Worm (Caenorhabditis elegans) whole organism, L2 larva: ENCODE data around the gene sqst-3.
"Not testable (repeated sequence)": the region's sequence is repeated elsewhere in the genome, so short reads cannot be mapped to it uniquely, and the experiment has no call there.

ENCODE experiments used
- F13H6.1 ChIP-seq: sonication (generic microtip); optimal IDR thresholded peaks from 2 replicates; lab custom pipeline; 2016; ENCODE audit warnings: missing genetic modification characterization, missing compliant biosample characterization
- R02D3.7 ChIP-seq: fragments of 150-350 bp; optimal IDR thresholded peaks from 2 replicates; lab custom pipeline; 2014; ENCODE audit warnings: missing biosample characterization, missing genetic modification characterization
- Y55F3AM.14 ChIP-seq: fragments of 200-800 bp; sonication (Bioruptor generic); optimal IDR thresholded peaks from 2 replicates; lab custom pipeline; 2018; ENCODE audit warnings: mild to moderate bottlenecking, missing genetic modification characterization, missing compliant biosample characterization
- ama-1 ChIP-seq: fragments of 150-350 bp; optimal IDR thresholded peaks from 2 replicates; lab custom pipeline; 2018; ENCODE audit warnings: inconsistent platforms
- blmp-1 ChIP-seq: sonication (generic microtip); optimal IDR thresholded peaks from 2 replicates; lab custom pipeline; 2017; ENCODE audit warnings: missing genetic modification characterization, mild to moderate bottlenecking, missing compliant biosample characterization, antibody characterized with exemption, moderate library complexity; ENCODE audit not compliant: insufficient read depth
- ceh-82 ChIP-seq: fragments of 150-350 bp; optimal IDR thresholded peaks from 2 replicates; lab custom pipeline; 2014; ENCODE audit warnings: missing biosample characterization, missing genetic modification characterization
- crh-2 ChIP-seq: sonication (generic microtip); optimal IDR thresholded peaks from 2 replicates; lab custom pipeline; 2017; ENCODE audit warnings: missing biosample characterization, missing genetic modification characterization
- dmd-4 ChIP-seq: sonication (generic microtip); optimal IDR thresholded peaks from 2 replicates; lab custom pipeline; 2017; ENCODE audit warnings: missing biosample characterization, missing genetic modification characterization
- egl-27 ChIP-seq: sonication (generic microtip); optimal IDR thresholded peaks from 3 replicates; lab custom pipeline; 2017; ENCODE audit warnings: missing biosample characterization, missing genetic modification reagents, missing genetic modification characterization
- elt-1 ChIP-seq: fragments of 150-350 bp; optimal IDR thresholded peaks from 2 replicates; lab custom pipeline; 2014; ENCODE audit warnings: missing biosample characterization, missing genetic modification characterization
- fos-1 ChIP-seq: fragments of 150-350 bp; optimal IDR thresholded peaks from 2 replicates; lab custom pipeline; 2014; ENCODE audit warnings: missing biosample characterization, missing genetic modification characterization
- gmeb-1 ChIP-seq: fragments of 150-350 bp; optimal IDR thresholded peaks from 2 replicates; lab custom pipeline; 2014; ENCODE audit warnings: missing biosample characterization, missing genetic modification characterization
- lin-11 ChIP-seq: fragments of 150-350 bp; sonication (generic microtip); optimal IDR thresholded peaks from 2 replicates; lab custom pipeline; 2014; ENCODE audit warnings: missing biosample characterization, missing genetic modification characterization, inconsistent platforms, mixed read lengths
- lin-13 ChIP-seq: fragments of 150-350 bp; optimal IDR thresholded peaks from 2 replicates; lab custom pipeline; 2014; ENCODE audit warnings: missing biosample characterization, missing genetic modification reagents, missing genetic modification characterization
- lin-39 ChIP-seq: fragments of 150-350 bp; optimal IDR thresholded peaks from 2 replicates; lab custom pipeline; 2014; ENCODE audit warnings: missing biosample characterization, missing genetic modification reagents, missing genetic modification characterization
- lsy-2 ChIP-seq, 2 experiments: fragments of 150-350 bp in 1 of 2; sonication (generic microtip) in 1 of 2; optimal IDR thresholded peaks; 2 replicates each; lab custom pipeline; 2014 to 2017; ENCODE audit warnings: missing biosample characterization in 2 of 2, missing genetic modification characterization in 2 of 2
- mab-5 ChIP-seq: fragments of 150-350 bp; optimal IDR thresholded peaks from 2 replicates; lab custom pipeline; 2014; ENCODE audit warnings: missing biosample characterization, missing genetic modification characterization
- mbf-1 ChIP-seq: sonication (generic microtip); optimal IDR thresholded peaks from 2 replicates; lab custom pipeline; 2017; ENCODE audit warnings: missing biosample characterization, missing genetic modification characterization
- nhr-10 ChIP-seq: sonication (generic microtip); optimal IDR thresholded peaks from 2 replicates; lab custom pipeline; 2017; ENCODE audit warnings: missing biosample characterization, missing genetic modification characterization
- nhr-11 ChIP-seq: fragments of 150-350 bp; optimal IDR thresholded peaks from 2 replicates; lab custom pipeline; 2014; ENCODE audit warnings: missing biosample characterization, missing genetic modification characterization
- nhr-12 ChIP-seq: fragments of 150-350 bp; optimal IDR thresholded peaks from 2 replicates; lab custom pipeline; 2014; ENCODE audit warnings: missing biosample characterization, missing genetic modification characterization
- nhr-129 ChIP-seq: fragments of 150-350 bp; optimal IDR thresholded peaks from 2 replicates; lab custom pipeline; 2014; ENCODE audit warnings: missing biosample characterization, missing genetic modification characterization
- nhr-21 ChIP-seq: fragments of 150-350 bp; optimal IDR thresholded peaks from 2 replicates; lab custom pipeline; 2014; ENCODE audit warnings: missing biosample characterization, missing genetic modification characterization
- nhr-23 ChIP-seq: fragments of 150-350 bp; optimal IDR thresholded peaks from 2 replicates; lab custom pipeline; 2014; ENCODE audit warnings: missing biosample characterization, missing genetic modification reagents, missing genetic modification characterization
- nhr-237 ChIP-seq: fragments of 150-350 bp; optimal IDR thresholded peaks from 2 replicates; lab custom pipeline; 2014; ENCODE audit warnings: missing biosample characterization, missing genetic modification characterization
- nhr-25 ChIP-seq: fragments of 150-350 bp; sonication (generic microtip); optimal IDR thresholded peaks from 3 replicates; lab custom pipeline; 2014; ENCODE audit warnings: missing biosample characterization, missing genetic modification characterization
- nhr-6 ChIP-seq: fragments of 150-350 bp; optimal IDR thresholded peaks from 2 replicates; lab custom pipeline; 2014; ENCODE audit warnings: missing biosample characterization, missing genetic modification characterization
- nhr-77 ChIP-seq: fragments of 150-350 bp; optimal IDR thresholded peaks from 2 replicates; lab custom pipeline; 2014; ENCODE audit warnings: missing biosample characterization, missing genetic modification characterization
- peb-1 ChIP-seq: fragments of 150-350 bp; optimal IDR thresholded peaks from 2 replicates; lab custom pipeline; 2014; ENCODE audit warnings: missing biosample characterization, missing genetic modification characterization
- skn-1 ChIP-seq: sonication (generic microtip); optimal IDR thresholded peaks from 2 replicates; lab custom pipeline; 2017; ENCODE audit warnings: missing biosample characterization, missing genetic modification characterization
- snpc-4 ChIP-seq: fragments of 150-350 bp; optimal IDR thresholded peaks from 2 replicates; lab custom pipeline; 2014; ENCODE audit warnings: missing biosample characterization, missing genetic modification characterization
- unc-39 ChIP-seq: fragments of 150-350 bp; optimal IDR thresholded peaks from 2 replicates; lab custom pipeline; 2014; ENCODE audit warnings: missing biosample characterization, missing genetic modification characterization
- unc-55 ChIP-seq: fragments of 150-350 bp; sonication (generic microtip); optimal IDR thresholded peaks from 3 replicates; lab custom pipeline; 2014; ENCODE audit warnings: missing biosample characterization, missing genetic modification reagents, missing genetic modification characterization
- zag-1 ChIP-seq: fragments of 150-350 bp; optimal IDR thresholded peaks from 2 replicates; lab custom pipeline; 2014; ENCODE audit warnings: missing biosample characterization, missing genetic modification characterization
- ztf-1 ChIP-seq: fragments of 200-800 bp; sonication (Bioruptor generic); conservative IDR thresholded peaks from 2 replicates; pipeline ENCODE4 v1.3.6; 2022; ENCODE audit warnings: missing genetic modification characterization, missing compliant biosample characterization
- ztf-11 ChIP-seq: sonication (generic microtip); optimal IDR thresholded peaks from 2 replicates; lab custom pipeline; 2017; ENCODE audit warnings: missing biosample characterization, missing genetic modification characterization

Gene sqst-3

ce11 chrV:19260686-19261085 is 30.1 kb downstream of the sqst-3 start:
- TF ChIP-seq lin-39 (tag; lab: Kevin White, UChicago) (no peak), ceh-82 (tag; lab: Kevin White, UChicago) (no peak), ztf-1 (GFP tag; lab: Robert Waterston, UW) (no peak), lin-11 (no peak), mbf-1 (tag; lab: Kevin White, UChicago) (no peak), nhr-10 (tag; lab: Kevin White, UChicago) (no peak), egl-27 (no peak), nhr-12 (tag; lab: Kevin White, UChicago) (no peak), lin-13 (GFP tag; lab: Kevin White, UChicago) (no peak), dmd-4 (no peak), crh-2 (tag; lab: Kevin White, UChicago) (no peak), snpc-4 (no peak)
- TF ChIP-seq, all 48 proteins: peak for 0

DNA sequence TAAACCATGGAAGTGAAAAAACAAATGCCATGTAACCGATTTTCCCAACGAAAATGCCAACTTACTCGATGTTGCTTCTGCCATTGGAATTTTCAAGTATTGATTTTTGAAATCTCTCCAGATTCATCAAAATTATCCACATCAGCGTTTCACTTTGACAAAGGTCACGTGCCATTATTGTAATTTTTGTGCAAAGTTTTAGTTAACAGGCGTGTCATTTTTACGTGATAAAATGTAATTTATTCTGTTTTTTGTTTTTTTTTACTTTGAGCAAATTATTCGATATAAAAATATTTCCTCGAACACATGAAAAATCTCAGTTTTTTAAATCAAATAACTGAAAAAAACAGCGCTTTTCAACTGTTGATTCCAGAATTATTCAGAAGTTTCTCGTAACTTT is 31.8 kb downstream of the sqst-3 start, which contains the start of gene F21D9.2:
Gene F21D9.2, minus strand, starts transcription at position 101 of the 400 bp plus-strand sequence.
- no peak for TF ChIP-seq crh-2 (tag; lab: Kevin White, UChicago)
- no peak for TF ChIP-seq nhr-237 (tag; lab: Kevin White, UChicago)
- TF ChIP-seq nhr-77 = no peak
- no peak for TF ChIP-seq lin-39 (tag; lab: Kevin White, UChicago)
- TF ChIP-seq ceh-82 (tag; lab: Kevin White, UChicago) = no peak
- TF ChIP-seq unc-55 = no peak
- no peak for TF ChIP-seq Y55F3AM.14 (GFP tag; lab: Kevin White, UChicago)
- no peak for TF ChIP-seq elt-1 (tag; lab: Kevin White, UChicago)
- no peak for TF ChIP-seq unc-39 (tag; lab: Kevin White, UChicago)
- TF ChIP-seq nhr-25 (tag; lab: Kevin White, UChicago) = no peak
- TF ChIP-seq nhr-129 (tag; lab: Kevin White, UChicago) = no peak
- TF ChIP-seq nhr-21 (tag; lab: Kevin White, UChicago) = no peak
- TF ChIP-seq dmd-4 = no peak
- no peak for TF ChIP-seq R02D3.7 (tag; lab: Kevin White, UChicago)
- TF ChIP-seq peb-1 (tag; lab: Kevin White, UChicago) = no peak
- TF ChIP-seq F13H6.1 (tag; lab: Kevin White, UChicago) = no peak
- no peak for TF ChIP-seq zag-1 (tag; lab: Kevin White, UChicago)

- not testable (repeated sequence) for TF ChIP-seq nhr-23 (tag; lab: Kevin White, UChicago); elt-1 (tag; lab: Kevin White, UChicago); mab-5
These were observed 33.6 kb downstream of the sqst-3 start, which contains the start of gene F21D9.1 for ce11 chrV:19264148-19264547. Gene F21D9.1, plus strand, starts transcription at chrV:19264448.

DNA sequence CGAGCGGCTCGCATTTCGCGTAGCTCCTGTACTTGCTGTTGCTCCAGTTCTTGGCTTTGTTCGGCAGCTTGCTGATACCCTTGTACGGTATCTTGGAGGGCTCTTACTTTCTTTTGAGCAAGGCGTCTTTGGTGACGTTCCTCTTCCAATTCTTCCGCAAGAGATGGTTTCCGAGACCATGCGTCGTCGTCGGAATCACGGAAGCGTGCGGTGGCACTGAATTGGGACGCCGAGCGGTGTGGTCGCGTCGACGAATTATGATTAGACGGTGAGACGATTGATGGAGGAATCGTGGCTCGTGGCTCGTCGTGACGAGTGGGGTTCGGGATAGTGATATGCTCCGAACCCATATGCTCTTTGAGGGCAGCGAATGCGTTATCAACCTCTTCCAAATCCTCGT is 45.8 kb downstream of the sqst-3 start:
- TF ChIP-seq crh-2 (tag; lab: Kevin White, UChicago) (no peak), nhr-21 (tag; lab: Kevin White, UChicago) (no peak), ztf-11 (no peak), F13H6.1 (tag; lab: Kevin White, UChicago) (no peak), elt-1 (tag; lab: Kevin White, UChicago) (no peak)
- TF ChIP-seq, all 48 proteins: peak for 0

DNA sequence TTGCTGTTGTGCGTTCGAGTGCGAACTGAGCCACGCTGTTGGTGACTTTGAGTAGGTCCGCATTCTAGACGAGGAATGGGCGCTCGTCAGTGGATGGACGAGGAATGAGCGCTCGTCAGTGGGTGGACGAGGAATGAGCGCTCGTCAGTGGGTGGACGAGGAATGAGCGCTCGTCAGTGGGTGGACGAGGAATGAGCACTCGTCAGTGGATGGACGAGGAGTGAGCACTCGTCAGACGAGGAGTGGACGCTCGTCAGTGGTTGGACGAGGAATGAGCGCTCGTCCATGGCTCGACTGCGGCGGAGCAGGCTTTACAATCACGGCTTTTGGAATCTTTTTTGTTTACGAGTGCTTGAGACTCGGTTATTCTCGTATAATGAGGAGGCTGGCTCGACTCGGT is 47.9 kb downstream of the sqst-3 start:
- TF ChIP-seq blmp-1 (no peak), peb-1 (tag; lab: Kevin White, UChicago) (no peak)

DNA sequence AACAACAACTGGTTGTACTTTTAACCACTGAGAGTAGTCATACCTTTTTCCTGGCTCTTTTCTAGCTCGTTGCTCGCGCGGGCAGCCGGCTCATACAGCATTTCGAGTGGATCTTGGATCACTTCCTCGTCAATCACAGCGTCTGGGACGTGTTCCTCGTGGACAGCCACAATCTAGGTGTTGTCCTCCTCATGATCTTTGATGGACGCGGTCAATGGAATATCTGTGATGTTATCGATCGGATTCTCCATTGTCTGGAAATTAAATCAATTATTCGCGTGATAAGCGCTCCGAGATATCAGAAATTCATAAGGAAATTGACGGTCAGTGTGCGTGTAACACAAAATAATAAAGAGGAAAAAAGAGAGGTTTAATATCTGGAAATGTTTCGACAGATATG is 49.3 kb downstream of the sqst-3 start, which contains the start of gene F21D9.8:
Gene F21D9.8, minus strand, starts transcription at position 101 of the 400 bp plus-strand sequence.
- TF ChIP-seq zag-1 (tag; lab: Kevin White, UChicago) (no peak), nhr-11 (no peak), egl-27 (no peak), skn-1 (tag; lab: Kevin White, UChicago) (no peak), gmeb-1 (no peak), nhr-6 (tag; lab: Kevin White, UChicago) (no peak), fos-1 (tag; lab: Kevin White, UChicago) (no peak), F13H6.1 (tag; lab: Kevin White, UChicago) (no peak), mab-5 (no peak), lsy-2 (tag; optimal IDR thresholded peaks at IDR 0.05; lab: Kevin White, UChicago) (no peak), unc-39 (tag; lab: Kevin White, UChicago) (no peak), ama-1 (lab: Kevin White, UChicago) (no peak), snpc-4 (no peak), crh-2 (tag; lab: Kevin White, UChicago) (no peak), Y55F3AM.14 (GFP tag; lab: Kevin White, UChicago) (no peak)
